Fruit fly (Drosophila melanogaster) whole organism, wandering third instar larva: ENCODE results near the gene CG14535.

Experiments used
- Abd-B ChIP-seq: fragments of >200 bp; optimal IDR thresholded peaks from 2 replicates; lab custom pipeline; 2017; ENCODE audit warnings: missing biosample characterization, missing genetic modification characterization
- CG32264 ChIP-seq: fragments of 200-800 bp; sonication (Bioruptor generic); optimal IDR thresholded peaks from 2 replicates; lab custom pipeline; 2016; ENCODE audit warnings: missing biosample characterization, missing genetic modification characterization
- CG9705 ChIP-seq: fragments of 200-800 bp; sonication (Bioruptor generic); optimal IDR thresholded peaks from 2 replicates; lab custom pipeline; 2018; ENCODE audit warnings: missing biosample characterization, mild to moderate bottlenecking, missing genetic modification characterization
- CrebA ChIP-seq: fragments of 200-800 bp; sonication (Bioruptor generic); optimal IDR thresholded peaks from 2 replicates; lab custom pipeline; 2016; ENCODE audit warnings: missing biosample characterization, mild to moderate bottlenecking, missing genetic modification characterization, borderline replicate concordance
- Dfd ChIP-seq: fragments of >200 bp; optimal IDR thresholded peaks from 2 replicates; lab custom pipeline; 2017; ENCODE audit warnings: missing biosample characterization, missing genetic modification characterization
- Dif ChIP-seq: fragments of 200-275, 200-300 bp; sonication (Bioruptor generic); optimal IDR thresholded peaks from 2 replicates; lab custom pipeline; 2018; ENCODE audit warnings: missing biosample characterization, missing genetic modification characterization; ENCODE audit not compliant: partially characterized antibody
- GATAd ChIP-seq: sonication (Bioruptor generic); optimal IDR thresholded peaks from 2 replicates; lab custom pipeline; 2016; ENCODE audit warnings: missing biosample characterization, missing genetic modification characterization
- HLH106 ChIP-seq: fragments of 200-800 bp; optimal IDR thresholded peaks from 3 replicates; lab custom pipeline; 2019; ENCODE audit warnings: missing biosample characterization, mild to moderate bottlenecking, missing genetic modification characterization, moderate library complexity
- Hnf4 ChIP-seq: fragments of 200-800 bp; sonication (Bioruptor generic); optimal IDR thresholded peaks from 2 replicates; lab custom pipeline; 2016; ENCODE audit warnings: missing biosample characterization, mild to moderate bottlenecking, missing genetic modification characterization
- Hr78 ChIP-seq: fragments of >200 bp; optimal IDR thresholded peaks from 2 replicates; lab custom pipeline; 2017; ENCODE audit warnings: missing biosample characterization, missing genetic modification characterization
- Hr83 ChIP-seq: fragments of 200-300 bp; sonication (Bioruptor generic); optimal IDR thresholded peaks from 2 replicates; lab custom pipeline; 2016; ENCODE audit warnings: missing biosample characterization, mild to moderate bottlenecking, missing genetic modification characterization, moderate library complexity; ENCODE audit not compliant: poor library complexity, severe bottlenecking
- Jra ChIP-seq: sonication (Bioruptor generic); optimal IDR thresholded peaks from 2 replicates; lab custom pipeline; 2016; ENCODE audit warnings: missing biosample characterization, missing genetic modification characterization
- Mio ChIP-seq: sonication (Bioruptor generic); optimal IDR thresholded peaks from 2 replicates; lab custom pipeline; 2016; ENCODE audit warnings: missing biosample characterization, missing genetic modification characterization
- Myc ChIP-seq: fragments of >200 bp; optimal IDR thresholded peaks from 2 replicates; lab custom pipeline; 2017
- N ChIP-seq: fragments of >200 bp; optimal IDR thresholded peaks from 2 replicates; lab custom pipeline; 2018; ENCODE audit warnings: missing biosample characterization, missing external identifiers, missing genetic modification characterization
- OdsH ChIP-seq: fragments of 200-800 bp; sonication (Bioruptor generic); optimal IDR thresholded peaks from 2 replicates; lab custom pipeline; 2016; ENCODE audit warnings: missing biosample characterization, mild to moderate bottlenecking, missing genetic modification characterization
- Rel ChIP-seq, 2 experiments: fragments of 200-800 bp; sonication (Bioruptor generic) in 1 of 2; optimal IDR thresholded peaks; 2 replicates in 1 of 2; 3 replicates in 1 of 2; lab custom pipeline; 2016 to 2019; ENCODE audit warnings: mild to moderate bottlenecking in 2 of 2, missing biosample characterization in 2 of 2, missing genetic modification characterization in 2 of 2, moderate library complexity in 1 of 2
- Sp1 ChIP-seq: fragments of 200-800 bp; sonication (Bioruptor generic); optimal IDR thresholded peaks from 3 replicates; lab custom pipeline; 2019; ENCODE audit warnings: missing biosample characterization, mild to moderate bottlenecking, missing genetic modification characterization, moderate library complexity
- Vsx2 ChIP-seq: fragments of 200-300, 225-300 bp; sonication (Bioruptor generic); optimal IDR thresholded peaks from 2 replicates; lab custom pipeline; 2018; ENCODE audit warnings: missing biosample characterization, missing genetic modification characterization; ENCODE audit not compliant: partially characterized antibody
- br ChIP-seq: fragments of 200-800 bp; sonication (Bioruptor generic); optimal IDR thresholded peaks from 2 replicates; lab custom pipeline; 2016; ENCODE audit warnings: missing biosample characterization, missing genetic modification characterization
- brk ChIP-seq: fragments of 200-800 bp; sonication (Bioruptor generic); optimal IDR thresholded peaks from 2 replicates; lab custom pipeline; 2016; ENCODE audit warnings: missing biosample characterization, mild to moderate bottlenecking, missing genetic modification characterization
- dl ChIP-seq, 2 experiments: fragments of 175-275, 200-275 bp in 1 of 2; fragments of 200-275 bp in 1 of 2; sonication (Bioruptor generic); optimal IDR thresholded peaks; lab custom pipeline; 2018; ENCODE audit warnings: mild to moderate bottlenecking in 2 of 2, missing biosample characterization in 2 of 2, missing genetic modification characterization in 2 of 2, moderate library complexity in 2 of 2; ENCODE audit not compliant: partially characterized antibody in 2 of 2, insufficient read depth in 1 of 2
- dmrt93B ChIP-seq: fragments of 200-800 bp; sonication (Bioruptor generic); optimal IDR thresholded peaks from 2 replicates; lab custom pipeline; 2018; ENCODE audit warnings: missing biosample characterization, mild to moderate bottlenecking, missing genetic modification characterization
- dsf ChIP-seq: sonication (Bioruptor generic); optimal IDR thresholded peaks from 2 replicates; lab custom pipeline; 2016; ENCODE audit warnings: missing biosample characterization, missing genetic modification characterization, borderline replicate concordance
- ey ChIP-seq: fragments of 200-800 bp; sonication (Bioruptor generic); optimal IDR thresholded peaks from 2 replicates; lab custom pipeline; 2016; ENCODE audit warnings: missing biosample characterization, missing genetic modification characterization
- foxo ChIP-seq, 2 experiments: fragments of 200-800 bp; sonication (Bioruptor generic); optimal IDR thresholded peaks; 2 replicates in 1 of 2; 3 replicates in 1 of 2; lab custom pipeline; 2016 to 2017; ENCODE audit warnings: missing biosample characterization in 2 of 2, missing genetic modification characterization in 2 of 2
- fru ChIP-seq: fragments of 200-800 bp; sonication (Bioruptor generic); optimal IDR thresholded peaks from 3 replicates; lab custom pipeline; 2016; ENCODE audit warnings: missing biosample characterization, mild to moderate bottlenecking, missing genetic modification characterization
- h ChIP-seq: fragments of 200-800 bp; sonication (Bioruptor generic); optimal IDR thresholded peaks from 3 replicates; lab custom pipeline; 2016; ENCODE audit warnings: missing biosample characterization, mild to moderate bottlenecking, missing genetic modification characterization
- jim ChIP-seq: fragments of 175-275, 200-325 bp; sonication (Bioruptor generic); optimal IDR thresholded peaks from 2 replicates; lab custom pipeline; 2016; ENCODE audit warnings: missing biosample characterization, mild to moderate bottlenecking, missing genetic modification characterization
- lola ChIP-seq: fragments of >200 bp; optimal IDR thresholded peaks from 2 replicates; lab custom pipeline; 2017; ENCODE audit warnings: missing biosample characterization, missing genetic modification characterization
- pan ChIP-seq: fragments of >200 bp; optimal IDR thresholded peaks from 2 replicates; lab custom pipeline; 2017
- psq ChIP-seq: fragments of 200-800 bp; sonication (Bioruptor generic); optimal IDR thresholded peaks from 3 replicates; lab custom pipeline; 2017; ENCODE audit warnings: missing biosample characterization, mild to moderate bottlenecking, missing genetic modification characterization, moderate library complexity
- rgr ChIP-seq: fragments of 200-800 bp; sonication (Bioruptor generic); optimal IDR thresholded peaks from 3 replicates; lab custom pipeline; 2016; ENCODE audit warnings: missing biosample characterization, mild to moderate bottlenecking, missing genetic modification characterization
- sage ChIP-seq: fragments of 200-800 bp; sonication (Bioruptor generic); optimal IDR thresholded peaks from 2 replicates; lab custom pipeline; 2016; ENCODE audit warnings: missing biosample characterization, mild to moderate bottlenecking, missing genetic modification characterization
- sv ChIP-seq: fragments of 200-800 bp; sonication (Bioruptor generic); optimal IDR thresholded peaks from 3 replicates; lab custom pipeline; 2016; ENCODE audit warnings: missing biosample characterization, missing genetic modification characterization
- tai ChIP-seq: sonication (Bioruptor generic); optimal IDR thresholded peaks from 2 replicates; lab custom pipeline; 2016; ENCODE audit warnings: missing biosample characterization, missing genetic modification characterization
- usp ChIP-seq: fragments of >200 bp; optimal IDR thresholded peaks from 2 replicates; lab custom pipeline; 2017; ENCODE audit warnings: missing biosample characterization, missing genetic modification characterization
- woc ChIP-seq: sonication (Bioruptor generic); optimal IDR thresholded peaks from 2 replicates; lab custom pipeline; 2016; ENCODE audit warnings: missing biosample characterization, mild to moderate bottlenecking, missing genetic modification characterization

CG14535 gene

DNA sequence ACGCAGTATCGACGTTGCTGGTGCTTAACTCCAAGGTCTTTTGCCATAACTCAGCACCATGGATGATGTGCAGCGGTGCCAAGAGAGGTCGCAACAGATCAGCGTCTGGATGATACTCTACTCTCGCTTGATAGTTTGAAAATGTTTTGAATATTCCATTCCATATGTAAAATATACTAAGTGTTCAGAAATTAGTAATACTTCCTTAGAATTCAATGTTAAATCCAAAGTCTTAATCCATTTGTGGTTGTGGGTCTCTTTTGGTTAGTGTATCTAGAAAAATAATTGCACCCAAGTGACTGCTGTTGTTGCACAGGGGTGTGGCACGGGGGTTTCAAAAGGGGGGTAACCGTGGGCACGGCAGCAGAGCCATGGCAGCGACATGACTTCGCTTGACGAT is 43.8 kb upstream of the CG14535 start:
- TF ChIP-seq pan (no peak), HLH106 (tag; lab: Kevin White, UChicago) (peak; percentile 0), brk (GFP tag; lab: Kevin White, UChicago) (no peak), usp (no peak), Abd-B (GFP tag; lab: Kevin White, UChicago) (no peak), h (GFP tag; lab: Kevin White, UChicago) (peak; percentile 13), Hr83 (GFP tag; lab: Kevin White, UChicago) (no peak), ey (peak; percentile 30), rgr (GFP tag; lab: Kevin White, UChicago) (no peak), Dfd (GFP tag; lab: Kevin White, UChicago) (no peak), Vsx2 (no peak), CrebA (GFP tag; lab: Kevin White, UChicago) (no peak), sage (no peak), woc (GFP tag; lab: Kevin White, UChicago) (peak; percentile 36), Sp1 (GFP tag; lab: Kevin White, UChicago) (no peak), Hnf4 (no peak), Myc (lab: Kevin White, UChicago) (no peak), CG32264 (GFP tag; lab: Kevin White, UChicago) (no peak)
- TF ChIP-seq, all 38 proteins: peak for 4

- no peak for TF ChIP-seq Vsx2
- TF ChIP-seq rgr (GFP tag; lab: Kevin White, UChicago): peak; percentile 33
- TF ChIP-seq dsf (GFP tag; lab: Kevin White, UChicago): no peak
- TF ChIP-seq Dif (GFP tag; lab: Kevin White, UChicago): no peak
- no peak for TF ChIP-seq Abd-B (GFP tag; lab: Kevin White, UChicago)
- TF ChIP-seq OdsH: peak; percentile 41
- no peak for TF ChIP-seq Mio
- no peak for TF ChIP-seq foxo (GFP tag; optimal IDR thresholded peaks at IDR 0.05; lab: Kevin White, UChicago)
- no peak for TF ChIP-seq Jra (GFP tag; lab: Kevin White, UChicago)
- TF ChIP-seq sage: no peak
- no peak for TF ChIP-seq dmrt93B (GFP tag; lab: Kevin White, UChicago)
- TF ChIP-seq Dfd (GFP tag; lab: Kevin White, UChicago): no peak
- peak; percentile 27 for TF ChIP-seq fru (GFP tag; lab: Kevin White, UChicago)
- TF ChIP-seq jim: no peak
- TF ChIP-seq Hr83 (GFP tag; lab: Kevin White, UChicago): no peak
- TF ChIP-seq Hnf4: no peak
- TF ChIP-seq HLH106 (tag; lab: Kevin White, UChicago): peak; percentile 39
- no peak for TF ChIP-seq CG32264 (GFP tag; lab: Kevin White, UChicago)
- no peak for TF ChIP-seq woc (GFP tag; lab: Kevin White, UChicago)
- no peak for TF ChIP-seq Rel (GFP tag; optimal IDR thresholded peaks at IDR 0.05; lab: Kevin White, UChicago)
- no peak for TF ChIP-seq Rel (tag; optimal IDR thresholded peaks at IDR 0.05; lab: Kevin White, UChicago)
- no peak for TF ChIP-seq pan
- TF ChIP-seq lola (GFP tag; lab: Kevin White, UChicago): no peak
- TF ChIP-seq Hr78 (GFP tag; lab: Kevin White, UChicago): no peak
- TF ChIP-seq dl (GFP tag; optimal IDR thresholded peaks at IDR 0.05; lab: Kevin White, UChicago; ENCODE audit: insufficient read depth in 1 of 2, partially characterized antibody in 2 of 2): no peak
- TF ChIP-seq br (GFP tag; lab: Kevin White, UChicago): peak; percentile 34
- no peak for TF ChIP-seq tai (GFP tag; lab: Kevin White, UChicago)
- TF ChIP-seq CrebA (GFP tag; lab: Kevin White, UChicago): no peak
- peak; percentile 54 for TF ChIP-seq h (GFP tag; lab: Kevin White, UChicago)
- no peak for TF ChIP-seq brk (GFP tag; lab: Kevin White, UChicago)
- no peak for TF ChIP-seq sv (GFP tag; lab: Kevin White, UChicago)
- no peak for TF ChIP-seq usp
- peak; percentile 44 for TF ChIP-seq ey
- no peak for TF ChIP-seq GATAd (GFP tag; lab: Kevin White, UChicago)
- no peak for TF ChIP-seq N (GFP tag; lab: Kevin White, UChicago)
- TF ChIP-seq Sp1 (GFP tag; lab: Kevin White, UChicago): peak; percentile 19
- no peak for TF ChIP-seq Myc (lab: Kevin White, UChicago)
- TF ChIP-seq psq (GFP tag; lab: Kevin White, UChicago): no peak
- no peak for TF ChIP-seq CG9705 (GFP tag; lab: Kevin White, UChicago)
- TF ChIP-seq, all 38 proteins: peak for 8
Measured at dm6 chr2L:7898581-7898980, 43.3 kb upstream of the CG14535 start.
